Worm (Caenorhabditis elegans) whole organism, L3 larva: Measurements from ENCODE around the gene zipt-15.
"Not testable (repeated sequence)": the region's sequence is repeated elsewhere in the genome, so short reads cannot be mapped to it uniquely, and the experiment has no call there.

Experiments used
- R02D3.7 ChIP-seq: fragments of 150-350 bp; optimal IDR thresholded peaks from 2 replicates; lab custom pipeline; 2014; ENCODE audit warnings: missing biosample characterization, missing genetic modification characterization
- ZK546.5 ChIP-seq: sonication (generic microtip); optimal IDR thresholded peaks from 2 replicates; lab custom pipeline; 2017; ENCODE audit warnings: missing biosample characterization, missing genetic modification characterization
- aly-2 ChIP-seq: fragments of 150-350 bp; optimal IDR thresholded peaks from 2 replicates; lab custom pipeline; 2014; ENCODE audit warnings: missing biosample characterization, missing genetic modification characterization
- ama-1 ChIP-seq: fragments of 150-350 bp; optimal IDR thresholded peaks from 2 replicates; lab custom pipeline; 2018
- ceh-16 ChIP-seq: sonication (generic microtip); optimal IDR thresholded peaks from 2 replicates; lab custom pipeline; 2017; ENCODE audit warnings: missing biosample characterization, missing genetic modification characterization
- ceh-28 ChIP-seq: fragments of 150-350 bp; optimal IDR thresholded peaks from 2 replicates; lab custom pipeline; 2014; ENCODE audit warnings: missing biosample characterization, missing genetic modification reagents, missing genetic modification characterization
- ceh-9 ChIP-seq: sonication (generic microtip); optimal IDR thresholded peaks from 2 replicates; lab custom pipeline; 2018; ENCODE audit warnings: missing biosample characterization, missing genetic modification characterization
- daf-12 ChIP-seq: fragments of 150-350 bp; optimal IDR thresholded peaks from 2 replicates; lab custom pipeline; 2014; ENCODE audit warnings: missing biosample characterization, missing genetic modification reagents, missing genetic modification characterization
- egl-5 ChIP-seq: fragments of 150-350 bp; optimal IDR thresholded peaks from 2 replicates; lab custom pipeline; 2017; ENCODE audit warnings: missing biosample characterization, missing genetic modification reagents, missing genetic modification characterization, inconsistent platforms
- elt-1 ChIP-seq: fragments of 150-350 bp; optimal IDR thresholded peaks from 2 replicates; lab custom pipeline; 2014; ENCODE audit warnings: missing biosample characterization, missing genetic modification characterization
- elt-2 ChIP-seq: sonication (generic microtip); optimal IDR thresholded peaks from 2 replicates; lab custom pipeline; 2016; ENCODE audit warnings: missing genetic modification reagents, mild to moderate bottlenecking, missing genetic modification characterization, missing compliant biosample characterization
- elt-3 ChIP-seq, 3 experiments: fragments of 150-350 bp in 1 of 3; sonication (generic microtip) in 2 of 3; optimal IDR thresholded peaks; 2 replicates in 2 of 3; 4 replicates in 1 of 3; lab custom pipeline; 2014 to 2017; ENCODE audit warnings: missing biosample characterization in 3 of 3, missing genetic modification characterization in 3 of 3
- eor-1 ChIP-seq, 2 experiments: fragments of 150-350 bp; optimal IDR thresholded peaks; 2 replicates each; lab custom pipeline; 2014 to 2018; ENCODE audit warnings: missing biosample characterization in 2 of 2, missing genetic modification characterization in 2 of 2
- fkh-10 ChIP-seq: sonication (generic microtip); optimal IDR thresholded peaks from 2 replicates; lab custom pipeline; 2017; ENCODE audit warnings: missing biosample characterization, missing genetic modification reagents, missing genetic modification characterization
- hmg-11 ChIP-seq: sonication (generic microtip); optimal IDR thresholded peaks from 2 replicates; lab custom pipeline; 2016; ENCODE audit warnings: missing genetic modification characterization, missing compliant biosample characterization
- jun-1 ChIP-seq: fragments of 150-350 bp; optimal IDR thresholded peaks from 2 replicates; lab custom pipeline; 2014; ENCODE audit warnings: missing biosample characterization, missing genetic modification reagents, missing genetic modification characterization
- lin-15B ChIP-seq: fragments of 150-350 bp; optimal IDR thresholded peaks from 2 replicates; lab custom pipeline; 2014; ENCODE audit warnings: missing biosample characterization, missing genetic modification characterization
- mdl-1 ChIP-seq: fragments of 150-350 bp; optimal IDR thresholded peaks from 2 replicates; lab custom pipeline; 2014; ENCODE audit warnings: missing biosample characterization, missing genetic modification characterization
- mml-1 ChIP-seq: fragments of 150-350 bp; sonication (generic microtip); optimal IDR thresholded peaks from 3 replicates; lab custom pipeline; 2014; ENCODE audit warnings: missing biosample characterization, missing genetic modification characterization
- nfya-1 ChIP-seq: sonication (generic microtip); optimal IDR thresholded peaks from 2 replicates; lab custom pipeline; 2017; ENCODE audit warnings: missing genetic modification characterization, mild to moderate bottlenecking, missing compliant biosample characterization, antibody characterized with exemption, moderate library complexity; ENCODE audit not compliant: insufficient read depth
- nhr-11 ChIP-seq: fragments of 150-350 bp; optimal IDR thresholded peaks from 2 replicates; lab custom pipeline; 2014; ENCODE audit warnings: missing biosample characterization, missing genetic modification characterization
- nhr-12 ChIP-seq: fragments of 150-350 bp; optimal IDR thresholded peaks from 2 replicates; lab custom pipeline; 2014; ENCODE audit warnings: missing biosample characterization, missing genetic modification characterization
- nhr-23 ChIP-seq: fragments of 150-350 bp; optimal IDR thresholded peaks from 2 replicates; lab custom pipeline; 2014; ENCODE audit warnings: missing biosample characterization, missing genetic modification reagents, missing genetic modification characterization
- nhr-25 ChIP-seq: sonication (generic microtip); optimal IDR thresholded peaks from 2 replicates; lab custom pipeline; 2017; ENCODE audit warnings: missing biosample characterization, missing genetic modification characterization
- nhr-28 ChIP-seq: fragments of 150-350 bp; optimal IDR thresholded peaks from 2 replicates; lab custom pipeline; 2014; ENCODE audit warnings: missing biosample characterization, missing genetic modification characterization
- nhr-43 ChIP-seq: sonication (generic microtip); optimal IDR thresholded peaks from 2 replicates; lab custom pipeline; 2016; ENCODE audit warnings: mild to moderate bottlenecking, missing genetic modification characterization, missing compliant biosample characterization; ENCODE audit not compliant: poor library complexity, severe bottlenecking
- nhr-67 ChIP-seq: fragments of 150-350 bp; optimal IDR thresholded peaks from 2 replicates; lab custom pipeline; 2014; ENCODE audit warnings: missing biosample characterization, missing genetic modification characterization
- nhr-76 ChIP-seq: fragments of 150-350 bp; sonication (generic microtip); optimal IDR thresholded peaks from 5 replicates; lab custom pipeline; 2014; ENCODE audit warnings: missing biosample characterization, missing genetic modification characterization
- nhr-77 ChIP-seq: fragments of 150-350 bp; optimal IDR thresholded peaks from 2 replicates; lab custom pipeline; 2014; ENCODE audit warnings: missing biosample characterization, missing genetic modification characterization
- pha-4 ChIP-seq: fragments of 150-350 bp; optimal IDR thresholded peaks from 2 replicates; lab custom pipeline; 2014; ENCODE audit warnings: missing biosample characterization, missing genetic modification reagents, missing genetic modification characterization
- sea-2 ChIP-seq: fragments of 150-350 bp; sonication (generic microtip); optimal IDR thresholded peaks from 4 replicates; lab custom pipeline; 2014; ENCODE audit warnings: missing biosample characterization, missing genetic modification reagents, missing genetic modification characterization
- skn-1 ChIP-seq: fragments of 150-350 bp; optimal IDR thresholded peaks from 2 replicates; lab custom pipeline; 2014; ENCODE audit warnings: missing biosample characterization, missing genetic modification characterization
- snpc-4 ChIP-seq: fragments of 150-350 bp; optimal IDR thresholded peaks from 2 replicates; lab custom pipeline; 2014; ENCODE audit warnings: missing biosample characterization, missing genetic modification characterization
- tbx-2 ChIP-seq: sonication (generic microtip); optimal IDR thresholded peaks from 2 replicates; lab custom pipeline; 2016; ENCODE audit warnings: mild to moderate bottlenecking, missing genetic modification characterization, missing compliant biosample characterization
- zag-1 ChIP-seq: fragments of 150-350 bp; optimal IDR thresholded peaks from 2 replicates; lab custom pipeline; 2014; ENCODE audit warnings: missing biosample characterization, missing genetic modification characterization

The zipt-15 gene

ce11 chrIV:795383-795872 lies 29.3 kb downstream of the zipt-15 start, which contains the start of gene skr-18:
skr-18 (minus strand) TSS chrIV:795433.
- no peak for TF ChIP-seq nfya-1 (tag; lab: Kevin White, UChicago)

ce11 chrIV:794275-794674 lies 30.5 kb downstream of the zipt-15 start, which contains the start of gene F56B3.4:
F56B3.4 (minus strand) TSS chrIV:794275.
- TF ChIP-seq sea-2 (GFP tag; lab: Kevin White, UChicago) = no peak
- TF ChIP-seq nhr-67 (tag; lab: Kevin White, UChicago) = no peak
- TF ChIP-seq ama-1 (lab: Kevin White, UChicago) = no peak
- TF ChIP-seq, all 47 proteins: peak for 0

- no peak for TF ChIP-seq ZK546.5 (tag; lab: Kevin White, UChicago)
- TF ChIP-seq ceh-9 (tag; lab: Kevin White, UChicago) = no peak
- TF ChIP-seq nhr-77 = no peak
- TF ChIP-seq skn-1 (tag; lab: Kevin White, UChicago) = no peak
Observed at ce11 chrIV:787755-788154, 37.0 kb downstream of the zipt-15 start, which contains the start of gene F56B3.6. F56B3.6 (plus strand) TSS chrIV:788055.

ce11 chrIV:782393-782792 lies 42.4 kb downstream of the zipt-15 start:
- TF ChIP-seq mdl-1 (tag; lab: Kevin White, UChicago) (no peak), eor-1 (tag; optimal IDR thresholded peaks at IDR 0.05; lab: Kevin White, UChicago) (no peak), nhr-23 (no peak)

ce11 chrIV:778484-778883 lies 46.3 kb downstream of the zipt-15 start, which contains the start of gene ugt-52:
ugt-52 (plus strand) TSS chrIV:778784.
- TF ChIP-seq nhr-67 (tag; lab: Kevin White, UChicago) (no peak), pha-4 (tag; lab: Kevin White, UChicago) (peak; percentile 9)
- TF ChIP-seq, all 47 proteins: peak for 1

- TF ChIP-seq nhr-76 (no peak), nhr-11 (tag; lab: Kevin White, UChicago) (no peak), ceh-28 (tag; lab: Kevin White, UChicago) (no peak), R02D3.7 (tag; lab: Kevin White, UChicago) (no peak), eor-1 (tag; optimal IDR thresholded peaks at IDR 0.05; lab: Kevin White, UChicago) (no peak), ceh-16 (tag; lab: Kevin White, UChicago) (no peak), elt-3 (tag; optimal IDR thresholded peaks at IDR 0.05; lab: Kevin White, UChicago) (no peak), nhr-12 (tag; lab: Kevin White, UChicago) (no peak), daf-12 (tag; lab: Kevin White, UChicago) (no peak), tbx-2 (tag; lab: Kevin White, UChicago) (no peak)
Observed at ce11 chrIV:773580-773979, 51.2 kb downstream of the zipt-15 start.

- TF ChIP-seq ama-1 (lab: Kevin White, UChicago) = no peak
- peak; percentile 58 for TF ChIP-seq lin-15B (tag; lab: Kevin White, UChicago)
Observed at ce11 chrIV:772931-773330, 51.8 kb downstream of the zipt-15 start, which contains the start of gene mrpl-2. mrpl-2 (plus strand) TSS chrIV:773237.

ce11 chrIV:771061-771460 lies 53.7 kb downstream of the zipt-15 start, which contains the start of gene F56B3.9:
F56B3.9 (plus strand) TSS chrIV:771361.
- not testable (repeated sequence) for TF ChIP-seq fkh-10 (GFP tag; lab: Kevin White, UChicago); sea-2 (GFP tag; lab: Kevin White, UChicago); aly-2 (tag; lab: Kevin White, UChicago)
- TF ChIP-seq, all 47 proteins: peak for 0; not testable (repeated sequence) for 47

- TF ChIP-seq elt-2 (tag; lab: Kevin White, UChicago) (no peak), snpc-4 (no peak), egl-5 (tag; lab: Kevin White, UChicago) (no peak), elt-1 (no peak), nhr-23 (peak; percentile 50), jun-1 (tag; lab: Kevin White, UChicago) (no peak), nhr-67 (tag; lab: Kevin White, UChicago) (no peak), nhr-25 (tag; lab: Kevin White, UChicago) (no peak), hmg-11 (peak; percentile 12), mml-1 (tag; lab: Kevin White, UChicago) (no peak), mdl-1 (tag; lab: Kevin White, UChicago) (no peak), ama-1 (lab: Kevin White, UChicago) (no peak), sea-2 (GFP tag; lab: Kevin White, UChicago) (no peak), nhr-28 (tag; lab: Kevin White, UChicago) (no peak), nhr-43 (tag; lab: Kevin White, UChicago) (no peak), lin-15B (tag; lab: Kevin White, UChicago) (no peak), nhr-12 (tag; lab: Kevin White, UChicago) (no peak), nhr-76 (no peak), ceh-16 (tag; lab: Kevin White, UChicago) (no peak), zag-1 (no peak), ceh-28 (tag; lab: Kevin White, UChicago) (peak; percentile 43)
Observed at ce11 chrIV:768312-768711, 56.4 kb downstream of the zipt-15 start, which contains the start of gene F56B3.2. F56B3.2 (minus strand) TSS chrIV:768584.
